Worm (Caenorhabditis elegans) whole organism, L1 larva: ENCODE results near the gene lgc-27.

ENCODE experiments used
- C04F5.9 ChIP-seq: sonication (generic microtip); optimal IDR thresholded peaks from 2 replicates; lab custom pipeline; 2016; ENCODE audit warnings: missing genetic modification characterization, missing compliant biosample characterization
- C34B4.2 ChIP-seq: sonication (generic microtip); optimal IDR thresholded peaks from 2 replicates; lab custom pipeline; 2017; ENCODE audit warnings: mild to moderate bottlenecking, missing genetic modification characterization, missing compliant biosample characterization
- F16B12.6 ChIP-seq: fragments of 150-350 bp; optimal IDR thresholded peaks from 2 replicates; lab custom pipeline; 2014; ENCODE audit warnings: missing biosample characterization, missing genetic modification characterization
- Y116A8C.19 ChIP-seq: sonication (generic microtip); optimal IDR thresholded peaks from 2 replicates; lab custom pipeline; 2016; ENCODE audit warnings: missing compliant biosample characterization, missing genetic modification characterization, borderline replicate concordance
- ceh-63 ChIP-seq: fragments of 200-800 bp; sonication (Bioruptor generic); optimal IDR thresholded peaks from 2 replicates; lab custom pipeline; 2018; ENCODE audit warnings: mild to moderate bottlenecking, missing genetic modification characterization, missing compliant biosample characterization
- ces-1 ChIP-seq: fragments of 150-350 bp; optimal IDR thresholded peaks from 2 replicates; lab custom pipeline; 2014; ENCODE audit warnings: missing biosample characterization, missing genetic modification reagents, missing genetic modification characterization
- dpl-1 ChIP-seq, 3 experiments: fragments of 150-350 bp in 2 of 3; sonication (generic microtip) in 1 of 3; optimal IDR thresholded peaks; 2 replicates each; lab custom pipeline; 2014 to 2017; ENCODE audit warnings: missing biosample characterization in 3 of 3, missing genetic modification characterization in 3 of 3, missing genetic modification reagents in 3 of 3
- dsc-1 ChIP-seq: sonication (generic microtip); optimal IDR thresholded peaks from 2 replicates; lab custom pipeline; 2016; ENCODE audit warnings: mild to moderate bottlenecking, missing genetic modification characterization, missing compliant biosample characterization
- efl-3 ChIP-seq: fragments of 200-800 bp; sonication (Bioruptor generic); optimal IDR thresholded peaks from 2 replicates; lab custom pipeline; 2018; ENCODE audit warnings: mild to moderate bottlenecking, missing genetic modification characterization, missing compliant biosample characterization
- egl-27 ChIP-seq, 2 experiments: fragments of 150-350 bp in 1 of 2; sonication (generic microtip); optimal IDR thresholded peaks; 3 replicates each; lab custom pipeline; 2017 to 2018; ENCODE audit warnings: missing biosample characterization in 2 of 2, missing genetic modification characterization in 2 of 2, missing genetic modification reagents in 2 of 2
- elt-3 ChIP-seq, 6 experiments: fragments of 150-350 bp in 1 of 6; sonication (generic microtip); optimal IDR thresholded peaks; 2 replicates each; lab custom pipeline; 2017 to 2018; ENCODE audit warnings: missing biosample characterization in 6 of 6, missing genetic modification characterization in 6 of 6, inconsistent platforms in 1 of 6
- ets-5 ChIP-seq: fragments of 200-800 bp; sonication (Bioruptor generic); IDR thresholded peaks from 2 replicates; pipeline ENCODE4 v1.3.6; 2022; ENCODE audit warnings: missing genetic modification characterization, missing compliant biosample characterization
- fkh-10 ChIP-seq: sonication (generic microtip); optimal IDR thresholded peaks from 2 replicates; lab custom pipeline; 2017; ENCODE audit warnings: missing biosample characterization, missing genetic modification reagents, missing genetic modification characterization
- fkh-4 ChIP-seq: sonication (generic microtip); optimal IDR thresholded peaks from 2 replicates; lab custom pipeline; 2016; ENCODE audit warnings: missing compliant biosample characterization, missing genetic modification characterization, borderline replicate concordance
- fkh-8 ChIP-seq: sonication (generic microtip); optimal IDR thresholded peaks from 2 replicates; lab custom pipeline; 2016; ENCODE audit warnings: mild to moderate bottlenecking, missing genetic modification characterization, missing compliant biosample characterization
- hlh-17 ChIP-seq: fragments of 200-800 bp; sonication (Bioruptor generic); optimal IDR thresholded peaks from 2 replicates; lab custom pipeline; 2018; ENCODE audit warnings: missing genetic modification characterization, mild to moderate bottlenecking, missing compliant biosample characterization, moderate library complexity, borderline replicate concordance
- isw-1 ChIP-seq: fragments of 200-800 bp; sonication (Bioruptor generic); IDR thresholded peaks from 2 replicates; pipeline ENCODE4 v1.3.6; 2022; ENCODE audit warnings: missing genetic modification characterization, missing compliant biosample characterization
- jun-1 ChIP-seq: fragments of 150-350 bp; optimal IDR thresholded peaks from 2 replicates; lab custom pipeline; 2014; ENCODE audit warnings: missing biosample characterization, missing genetic modification reagents, missing genetic modification characterization
- lin-35 ChIP-seq, 2 experiments: fragments of 150-350 bp; optimal IDR thresholded peaks; 2 replicates each; lab custom pipeline; 2014; ENCODE audit warnings: missing biosample characterization in 2 of 2, missing genetic modification characterization in 2 of 2, missing genetic modification reagents in 2 of 2
- lir-3 ChIP-seq: sonication (generic microtip); optimal IDR thresholded peaks from 2 replicates; lab custom pipeline; 2016; ENCODE audit warnings: mild to moderate bottlenecking, missing genetic modification characterization, moderate library complexity, missing compliant biosample characterization; ENCODE audit not compliant: poor library complexity
- lsy-2 ChIP-seq, 2 experiments: fragments of 150-350 bp; optimal IDR thresholded peaks; 2 replicates each; lab custom pipeline; 2014; ENCODE audit warnings: missing biosample characterization in 2 of 2, missing genetic modification characterization in 2 of 2
- mab-9 ChIP-seq: fragments of 200-800 bp; sonication (Bioruptor generic); IDR thresholded peaks from 2 replicates; pipeline ENCODE4 v1.3.6; 2022; ENCODE audit warnings: missing genetic modification reagents, missing genetic modification characterization, missing compliant biosample characterization
- mdl-1 ChIP-seq, 2 experiments: fragments of 150-350 bp; optimal IDR thresholded peaks; 2 replicates each; lab custom pipeline; 2014 to 2017; ENCODE audit warnings: missing biosample characterization in 2 of 2, missing genetic modification characterization in 2 of 2, inconsistent platforms in 1 of 2
- mef-2 ChIP-seq: fragments of 150-350 bp; optimal IDR thresholded peaks from 2 replicates; lab custom pipeline; 2014; ENCODE audit warnings: missing biosample characterization, missing genetic modification characterization
- mep-1 ChIP-seq: fragments of 150-350 bp; optimal IDR thresholded peaks from 2 replicates; lab custom pipeline; 2014; ENCODE audit warnings: missing biosample characterization, missing genetic modification characterization
- nhr-19 ChIP-seq: fragments of 200-800 bp; sonication (Bioruptor generic); conservative IDR thresholded peaks from 2 replicates; pipeline ENCODE4 v1.3.6; 2022; ENCODE audit warnings: missing genetic modification characterization, missing compliant biosample characterization
- nhr-20 ChIP-seq: sonication (generic microtip); optimal IDR thresholded peaks from 2 replicates; lab custom pipeline; 2016; ENCODE audit warnings: mild to moderate bottlenecking, missing genetic modification characterization, missing compliant biosample characterization
- nhr-47 ChIP-seq: sonication (generic microtip); optimal IDR thresholded peaks from 2 replicates; lab custom pipeline; 2016; ENCODE audit warnings: mild to moderate bottlenecking, missing genetic modification characterization, moderate library complexity, missing compliant biosample characterization
- nhr-90 ChIP-seq: sonication (generic microtip); optimal IDR thresholded peaks from 2 replicates; lab custom pipeline; 2016; ENCODE audit warnings: mild to moderate bottlenecking, missing genetic modification characterization, missing compliant biosample characterization; ENCODE audit not compliant: poor library complexity
- pag-3 ChIP-seq: sonication (generic microtip); optimal IDR thresholded peaks from 2 replicates; lab custom pipeline; 2017; ENCODE audit warnings: missing genetic modification characterization, mild to moderate bottlenecking, missing compliant biosample characterization, antibody characterized with exemption, borderline replicate concordance; ENCODE audit not compliant: insufficient read depth
- pqm-1 ChIP-seq: sonication (generic microtip); optimal IDR thresholded peaks from 3 replicates; lab custom pipeline; 2017; ENCODE audit warnings: missing biosample characterization, missing genetic modification characterization
- rnt-1 ChIP-seq: sonication (generic microtip); optimal IDR thresholded peaks from 2 replicates; lab custom pipeline; 2016; ENCODE audit warnings: mild to moderate bottlenecking, missing genetic modification characterization, moderate library complexity, missing compliant biosample characterization
- skn-1 ChIP-seq: fragments of 150-350 bp; optimal IDR thresholded peaks from 2 replicates; lab custom pipeline; 2014; ENCODE audit warnings: missing biosample characterization, missing genetic modification characterization
- snu-23 ChIP-seq: sonication (generic microtip); optimal IDR thresholded peaks from 2 replicates; lab custom pipeline; 2016; ENCODE audit warnings: missing genetic modification characterization, missing compliant biosample characterization
- sox-4 ChIP-seq: sonication (generic microtip); optimal IDR thresholded peaks from 2 replicates; lab custom pipeline; 2016; ENCODE audit warnings: missing genetic modification characterization, missing compliant biosample characterization
- sptf-1 ChIP-seq: fragments of 150-350 bp; optimal IDR thresholded peaks from 2 replicates; lab custom pipeline; 2014; ENCODE audit warnings: missing biosample characterization, missing genetic modification characterization
- sup-37 ChIP-seq: fragments of 200-800 bp; sonication (Bioruptor generic); optimal IDR thresholded peaks from 2 replicates; lab custom pipeline; 2018; ENCODE audit warnings: mild to moderate bottlenecking, missing genetic modification characterization, missing compliant biosample characterization
- swsn-7 ChIP-seq: sonication (generic microtip); optimal IDR thresholded peaks from 2 replicates; lab custom pipeline; 2016; ENCODE audit warnings: missing genetic modification characterization, missing compliant biosample characterization
- tbx-2 ChIP-seq: sonication (generic microtip); optimal IDR thresholded peaks from 2 replicates; lab custom pipeline; 2016; ENCODE audit warnings: missing genetic modification characterization, missing compliant biosample characterization
- tlp-1 ChIP-seq: fragments of 150-350 bp; optimal IDR thresholded peaks from 2 replicates; lab custom pipeline; 2014; ENCODE audit warnings: missing biosample characterization, missing genetic modification characterization
- unc-130 ChIP-seq: fragments of 150-350 bp; optimal IDR thresholded peaks from 2 replicates; lab custom pipeline; 2017; ENCODE audit warnings: missing biosample characterization, missing genetic modification characterization, inconsistent platforms
- unc-62 ChIP-seq: fragments of 150-350 bp; optimal IDR thresholded peaks from 2 replicates; lab custom pipeline; 2014; ENCODE audit warnings: missing biosample characterization, missing genetic modification reagents, missing genetic modification characterization
- unc-86 ChIP-seq: sonication (generic microtip); optimal IDR thresholded peaks from 2 replicates; lab custom pipeline; 2016; ENCODE audit warnings: missing genetic modification characterization, missing compliant biosample characterization
- vab-15 ChIP-seq: sonication (generic microtip); optimal IDR thresholded peaks from 2 replicates; lab custom pipeline; 2017; ENCODE audit warnings: missing genotype, mild to moderate bottlenecking, missing genetic modification characterization, missing compliant biosample characterization
- xbp-1 ChIP-seq: sonication (generic microtip); optimal IDR thresholded peaks from 2 replicates; lab custom pipeline; 2016; ENCODE audit warnings: missing genetic modification characterization, missing compliant biosample characterization
- zip-4 ChIP-seq: fragments of 200-800 bp; sonication (Bioruptor generic); optimal IDR thresholded peaks from 2 replicates; lab custom pipeline; 2018; ENCODE audit warnings: mild to moderate bottlenecking, missing genetic modification characterization, moderate library complexity, missing compliant biosample characterization
- ztf-11 ChIP-seq, 2 experiments: sonication (generic microtip); optimal IDR thresholded peaks; 2 replicates each; lab custom pipeline; 2016 to 2017; ENCODE audit warnings: missing genetic modification characterization in 2 of 2, missing biosample characterization in 1 of 2, missing compliant biosample characterization in 1 of 2
- ztf-4 ChIP-seq: fragments of 150-350 bp; optimal IDR thresholded peaks from 2 replicates; lab custom pipeline; 2014; ENCODE audit warnings: missing biosample characterization, missing genetic modification characterization

The lgc-27 gene

DNA sequence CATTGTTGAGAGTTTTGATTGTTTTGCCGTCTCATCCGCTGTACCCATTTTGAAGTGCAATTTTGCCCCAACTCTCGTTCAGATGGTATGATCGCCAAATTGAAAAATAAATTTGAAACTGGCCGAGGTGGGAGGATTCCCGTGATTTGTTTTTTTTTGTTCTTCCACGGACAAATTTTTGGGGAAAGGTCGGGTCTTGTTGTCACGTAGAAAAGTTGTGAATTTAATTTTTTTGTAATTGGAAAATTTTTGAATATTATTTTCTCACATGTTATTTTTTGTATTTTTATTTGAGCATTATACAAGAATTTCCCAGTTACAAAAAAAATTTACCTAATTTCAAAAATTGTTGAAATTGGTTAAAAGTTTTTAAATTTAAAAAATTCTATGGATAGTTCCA lies 22.8 kb downstream of the lgc-27 start, which contains the start of gene T05A7.6:
Gene T05A7.6, minus strand, starts transcription at position 101 of the 400 bp plus-strand sequence.
- TF ChIP-seq ceh-63 (GFP tag; lab: Kevin White, UChicago) (no peak), tlp-1 (tag; lab: Kevin White, UChicago) (no peak), fkh-4 (tag; lab: Kevin White, UChicago) (no peak), unc-86 (tag; lab: Kevin White, UChicago) (no peak), lir-3 (no peak), fkh-8 (no peak), ztf-4 (tag; lab: Kevin White, UChicago) (no peak), egl-27 (tag; optimal IDR thresholded peaks at IDR 0.05; lab: Kevin White, UChicago) (no peak), dpl-1 (GFP tag; optimal IDR thresholded peaks at IDR 0.05; lab: Kevin White, UChicago) (no peak), mdl-1 (tag; optimal IDR thresholded peaks at IDR 0.05; lab: Kevin White, UChicago) (no peak), nhr-19 (GFP tag; lab: Robert Waterston, UW) (no peak)

DNA sequence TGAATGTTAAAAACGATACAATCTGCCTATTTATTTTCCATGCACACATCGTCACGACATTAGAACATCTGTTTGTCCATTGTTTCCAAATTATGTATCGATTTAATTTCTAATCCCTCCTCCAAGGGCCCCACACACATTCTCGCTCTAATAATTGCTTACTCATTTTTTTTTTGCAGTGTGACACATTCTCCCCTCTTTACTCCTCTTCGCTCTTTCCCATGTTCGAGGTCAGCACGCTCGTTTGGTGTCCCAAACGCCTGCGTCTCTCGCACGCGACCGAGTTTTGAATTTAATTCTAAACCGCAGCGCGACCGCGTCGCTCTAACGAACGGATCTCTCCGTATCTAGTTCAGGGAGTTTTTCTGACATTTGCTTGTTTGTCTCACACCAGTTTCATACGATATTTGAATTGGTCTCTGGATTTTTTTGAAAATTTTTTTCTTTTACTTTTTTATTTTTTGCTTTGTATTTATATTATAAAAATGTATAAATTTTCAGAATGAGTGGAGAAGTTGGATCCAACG lies 23.8 kb downstream of the lgc-27 start, which contains the start of the genes clec-140 and hmg-11:
Gene clec-140, plus strand, starts transcription at position 477 of the 527 bp plus-strand sequence.
Gene hmg-11, plus strand, starts transcription at position 502 of the 527 bp plus-strand sequence.
- TF ChIP-seq dpl-1 (GFP tag; optimal IDR thresholded peaks at IDR 0.05; lab: Kevin White, UChicago) (peak; percentile 17 to 60 (median 17)), vab-15 (tag; lab: Kevin White, UChicago) (no peak), mep-1 (tag; lab: Kevin White, UChicago) (peak; percentile 61), ets-5 (GFP tag; lab: Robert Waterston, UW) (no peak), Y116A8C.19 (no peak), swsn-7 (tag; lab: Kevin White, UChicago) (no peak), tbx-2 (tag; lab: Kevin White, UChicago) (no peak), lsy-2 (tag; optimal IDR thresholded peaks at IDR 0.05; lab: Kevin White, UChicago) (peak; percentile 48 to 76), ztf-4 (tag; lab: Kevin White, UChicago) (no peak), mef-2 (tag; lab: Kevin White, UChicago) (no peak), snu-23 (GFP tag; lab: Kevin White, UChicago) (no peak), efl-3 (no peak), C34B4.2 (tag; lab: Kevin White, UChicago) (no peak), dsc-1 (tag; lab: Kevin White, UChicago) (peak; percentile 65), nhr-19 (GFP tag; lab: Robert Waterston, UW) (no peak), zip-4 (GFP tag; lab: Kevin White, UChicago) (no peak), nhr-47 (no peak), pag-3 (no peak), C04F5.9 (tag; lab: Kevin White, UChicago) (no peak), lin-35 (GFP tag; optimal IDR thresholded peaks at IDR 0.05; lab: Kevin White, UChicago) (peak; percentile 49 to 70), ces-1 (no peak), xbp-1 (tag; lab: Kevin White, UChicago) (peak; percentile 8), sox-4 (no peak), ztf-11 (tag; optimal IDR thresholded peaks at IDR 0.05; lab: Kevin White, UChicago) (peak in 1 of 2 experiments; percentile 55), isw-1 (GFP tag; lab: Robert Waterston, UW) (no peak), mdl-1 (tag; optimal IDR thresholded peaks at IDR 0.05; lab: Kevin White, UChicago) (peak in 1 of 2 experiments; percentile 79), fkh-10 (no peak), nhr-20 (tag; lab: Kevin White, UChicago) (peak; percentile 19), sptf-1 (tag; lab: Kevin White, UChicago) (no peak), jun-1 (peak; percentile 13), pqm-1 (tag; lab: Kevin White, UChicago) (no peak), unc-62 (GFP tag; lab: Kevin White, UChicago) (no peak), mab-9 (GFP tag; lab: Robert Waterston, UW) (no peak), lir-3 (no peak), ceh-63 (GFP tag; lab: Kevin White, UChicago) (no peak), elt-3 (tag; optimal IDR thresholded peaks at IDR 0.05; lab: Kevin White, UChicago) (peak in 1 of 6 experiments; percentile 21), nhr-90 (no peak), rnt-1 (tag; lab: Kevin White, UChicago) (peak; percentile 46), F16B12.6 (tag; lab: Kevin White, UChicago) (peak; percentile 2), skn-1 (tag; lab: Kevin White, UChicago) (peak; percentile 19), sup-37 (GFP tag; lab: Kevin White, UChicago) (no peak), hlh-17 (GFP tag; lab: Kevin White, UChicago) (no peak), unc-130 (no peak)
